Worm (Caenorhabditis elegans) whole organism, young adult: ENCODE results near the gene gln-5.
A peak's percentile ranks its signal among the peaks of the same experiment; 100 is the strongest.
"Not testable (repeated sequence)": the region's sequence is repeated elsewhere in the genome, so short reads cannot be mapped to it uniquely, and the experiment has no call there.

Source experiments
- B0261.1 ChIP-seq: sonication (generic microtip); optimal IDR thresholded peaks from 2 replicates; lab custom pipeline; 2016; ENCODE audit warnings: mild to moderate bottlenecking, missing genetic modification characterization, moderate library complexity, missing compliant biosample characterization
- C17E4.6 ChIP-seq: fragments of 200-800 bp; sonication (Bioruptor generic); IDR thresholded peaks from 2 replicates; pipeline ENCODE4 v1.3.6; 2022; ENCODE audit warnings: missing genetic modification reagents, missing genetic modification characterization, missing compliant biosample characterization
- D2030.7 ChIP-seq: fragments of 200-800 bp; sonication (Bioruptor generic); IDR thresholded peaks from 2 replicates; pipeline ENCODE4 v1.3.6; 2022; ENCODE audit warnings: missing genetic modification reagents, missing genetic modification characterization, missing compliant biosample characterization
- F33H1.4 ChIP-seq: fragments of 200-800 bp; sonication (Bioruptor generic); IDR thresholded peaks from 2 replicates; pipeline ENCODE4 v1.3.6; 2022; ENCODE audit warnings: missing genetic modification reagents, missing genetic modification characterization, missing compliant biosample characterization
- F49E8.2 ChIP-seq: sonication (generic microtip); optimal IDR thresholded peaks from 3 replicates; lab custom pipeline; 2017; ENCODE audit warnings: missing genetic modification characterization, mild to moderate bottlenecking, missing compliant biosample characterization, antibody characterized with exemption, moderate library complexity; ENCODE audit not compliant: insufficient read depth
- F55B11.4 ChIP-seq: sonication (generic microtip); optimal IDR thresholded peaks from 2 replicates; lab custom pipeline; 2016; ENCODE audit warnings: missing compliant biosample characterization, missing genetic modification characterization, borderline replicate concordance; ENCODE audit not compliant: insufficient read depth
- T07F8.4 ChIP-seq: sonication (generic microtip); optimal IDR thresholded peaks from 2 replicates; lab custom pipeline; 2016; ENCODE audit warnings: mild to moderate bottlenecking, missing genetic modification characterization, moderate library complexity, missing compliant biosample characterization
- T26A5.8 ChIP-seq: sonication (generic microtip); optimal IDR thresholded peaks from 2 replicates; lab custom pipeline; 2016; ENCODE audit warnings: missing genetic modification characterization, missing compliant biosample characterization
- Y53F4B.3 ChIP-seq: fragments of 200-800 bp; sonication (Bioruptor generic); IDR thresholded peaks from 2 replicates; pipeline ENCODE4 v1.3.6; 2022; ENCODE audit warnings: missing genetic modification reagents, missing genetic modification characterization, missing compliant biosample characterization
- ZK185.1 ChIP-seq: sonication (generic microtip); optimal IDR thresholded peaks from 2 replicates; lab custom pipeline; 2016; ENCODE audit warnings: mild to moderate bottlenecking, missing genetic modification characterization, missing compliant biosample characterization; ENCODE audit not compliant: poor library complexity, severe bottlenecking
- akir-1 ChIP-seq: fragments of 200-800 bp; sonication (Bioruptor generic); optimal IDR thresholded peaks from 2 replicates; lab custom pipeline; 2018; ENCODE audit warnings: mild to moderate bottlenecking, missing genetic modification characterization, moderate library complexity, missing compliant biosample characterization
- aptf-3 ChIP-seq: fragments of 200-800 bp; sonication (Bioruptor generic); IDR thresholded peaks from 2 replicates; pipeline ENCODE4 v1.3.6; 2022; ENCODE audit warnings: missing genetic modification characterization, missing compliant biosample characterization
- athp-1 ChIP-seq: sonication (generic microtip); optimal IDR thresholded peaks from 2 replicates; lab custom pipeline; 2017; ENCODE audit warnings: mild to moderate bottlenecking, missing genetic modification characterization, missing compliant biosample characterization
- attf-3 ChIP-seq: fragments of 200-800 bp; sonication (Bioruptor generic); conservative IDR thresholded peaks from 2 replicates; pipeline ENCODE4 v1.3.6; 2022; ENCODE audit warnings: missing genetic modification reagents, missing genetic modification characterization, missing compliant biosample characterization
- bed-1 ChIP-seq: fragments of 200-800 bp; sonication (Bioruptor generic); IDR thresholded peaks from 2 replicates; pipeline ENCODE4 v1.3.6; 2022; ENCODE audit warnings: missing genetic modification reagents, missing genetic modification characterization, missing compliant biosample characterization
- ceh-27 ChIP-seq: fragments of 200-800 bp; sonication (Bioruptor generic); optimal IDR thresholded peaks from 2 replicates; lab custom pipeline; 2018; ENCODE audit warnings: mild to moderate bottlenecking, missing genetic modification characterization, moderate library complexity, missing compliant biosample characterization
- ceh-40 ChIP-seq: fragments of 200-800 bp; sonication (Bioruptor generic); IDR thresholded peaks from 2 replicates; pipeline ENCODE4 v1.3.6; 2022; ENCODE audit warnings: missing genetic modification characterization, missing compliant biosample characterization
- ceh-79 ChIP-seq: sonication (generic microtip); optimal IDR thresholded peaks from 2 replicates; lab custom pipeline; 2017; ENCODE audit warnings: mild to moderate bottlenecking, missing genetic modification characterization, missing compliant biosample characterization
- chd-7 ChIP-seq: sonication (generic microtip); optimal IDR thresholded peaks from 2 replicates; lab custom pipeline; 2016; ENCODE audit warnings: mild to moderate bottlenecking, missing genetic modification characterization, moderate library complexity, missing compliant biosample characterization
- dox-1 ChIP-seq: fragments of 200-800 bp; sonication (Bioruptor generic); IDR thresholded peaks from 2 replicates; pipeline ENCODE4 v1.3.6; 2022; ENCODE audit warnings: missing genetic modification reagents, missing genetic modification characterization, missing compliant biosample characterization
- dpl-1 ChIP-seq: fragments of 150-350 bp; optimal IDR thresholded peaks from 2 replicates; lab custom pipeline; 2014; ENCODE audit warnings: missing biosample characterization, missing genetic modification reagents, missing genetic modification characterization
- hmg-1.2 ChIP-seq: fragments of 200-800 bp; sonication (Bioruptor generic); IDR thresholded peaks from 2 replicates; pipeline ENCODE4 v1.3.6; 2022; ENCODE audit warnings: missing genetic modification reagents, missing genetic modification characterization, missing compliant biosample characterization
- hsf-1 ChIP-seq: fragments of 200-800 bp; sonication (Bioruptor generic); IDR thresholded peaks from 2 replicates; pipeline ENCODE4 v1.3.6; 2022; ENCODE audit warnings: missing genetic modification reagents, missing genetic modification characterization, missing compliant biosample characterization
- lag-1 ChIP-seq: fragments of 200-800 bp; sonication (Bioruptor generic); IDR thresholded peaks from 2 replicates; pipeline ENCODE4 v1.3.6; 2022; ENCODE audit warnings: missing genetic modification reagents, missing genetic modification characterization, missing compliant biosample characterization
- let-607 ChIP-seq, 2 experiments: fragments of 200-800 bp in 1 of 2; sonication (Bioruptor generic) in 1 of 2; sonication (generic microtip) in 1 of 2; optimal IDR thresholded peaks; 2 replicates each; lab custom pipeline; 2016 to 2018; ENCODE audit warnings: mild to moderate bottlenecking in 2 of 2, missing compliant biosample characterization in 2 of 2, missing genetic modification characterization in 2 of 2, moderate library complexity in 2 of 2, missing genotype in 1 of 2
- lin-26 ChIP-seq: fragments of 200-800 bp; sonication (Bioruptor generic); IDR thresholded peaks from 2 replicates; pipeline ENCODE4 v1.3.6; 2022; ENCODE audit warnings: missing genetic modification reagents, missing genetic modification characterization, missing compliant biosample characterization
- lir-1 ChIP-seq: fragments of 200-800 bp; sonication (Bioruptor generic); conservative IDR thresholded peaks from 2 replicates; pipeline ENCODE4 v1.3.6; 2022; ENCODE audit warnings: missing genetic modification reagents, missing genetic modification characterization, missing compliant biosample characterization
- lsy-27 ChIP-seq: sonication (generic microtip); optimal IDR thresholded peaks from 2 replicates; lab custom pipeline; 2017; ENCODE audit warnings: missing genetic modification characterization, mild to moderate bottlenecking, missing compliant biosample characterization, antibody characterized with exemption, missing genotype, borderline replicate concordance; ENCODE audit not compliant: insufficient read depth
- madf-6 ChIP-seq: fragments of 200-800 bp; sonication (Bioruptor generic); IDR thresholded peaks from 2 replicates; pipeline ENCODE4 v1.3.6; 2022; ENCODE audit warnings: missing genetic modification reagents, missing genetic modification characterization, missing compliant biosample characterization
- mcd-1 ChIP-seq: fragments of 200-800 bp; sonication (Bioruptor generic); IDR thresholded peaks from 2 replicates; pipeline ENCODE4 v1.3.6; 2022; ENCODE audit warnings: missing genetic modification reagents, missing genetic modification characterization, missing compliant biosample characterization
- nhr-120 ChIP-seq: fragments of 200-800 bp; sonication (Bioruptor generic); IDR thresholded peaks from 2 replicates; pipeline ENCODE4 v1.3.6; 2022; ENCODE audit warnings: missing genetic modification characterization, missing compliant biosample characterization
- nhr-27 ChIP-seq: fragments of 200-800 bp; sonication (Bioruptor generic); optimal IDR thresholded peaks from 2 replicates; lab custom pipeline; 2018; ENCODE audit warnings: mild to moderate bottlenecking, missing genetic modification characterization, moderate library complexity, missing compliant biosample characterization
- rec-8 ChIP-seq, 2 experiments: sonication (generic microtip); optimal IDR thresholded peaks; 2 replicates each; lab custom pipeline; 2016; ENCODE audit warnings: mild to moderate bottlenecking in 2 of 2, missing genetic modification characterization in 2 of 2, missing genetic modification reagents in 2 of 2, missing genotype in 2 of 2, missing biosample characterization in 1 of 2, missing compliant biosample characterization in 1 of 2, moderate library complexity in 1 of 2
- repo-1 ChIP-seq: sonication (generic microtip); optimal IDR thresholded peaks from 2 replicates; lab custom pipeline; 2017; ENCODE audit warnings: mild to moderate bottlenecking, missing genetic modification characterization, missing compliant biosample characterization
- sdz-38 ChIP-seq: sonication (generic microtip); optimal IDR thresholded peaks from 2 replicates; lab custom pipeline; 2016; ENCODE audit warnings: missing genotype, missing genetic modification characterization, missing compliant biosample characterization
- snpc-4 ChIP-seq, 5 experiments: fragments of 150-350 bp in 1 of 5; sonication (generic microtip) in 4 of 5; optimal IDR thresholded peaks; 2 replicates each; lab custom pipeline; 2014 to 2018; ENCODE audit warnings: missing genetic modification characterization in 5 of 5, missing biosample characterization in 3 of 5, antibody characterized with exemption in 2 of 5, mild to moderate bottlenecking in 2 of 5, missing compliant biosample characterization in 2 of 5, missing genotype in 2 of 5, moderate library complexity in 2 of 5, missing genetic modification reagents in 1 of 5
- tbx-9 ChIP-seq: sonication (generic microtip); optimal IDR thresholded peaks from 2 replicates; lab custom pipeline; 2016; ENCODE audit warnings: borderline replicate concordance, missing genetic modification characterization, inconsistent platforms, missing compliant biosample characterization
- unc-130 ChIP-seq: sonication (generic microtip); optimal IDR thresholded peaks from 2 replicates; lab custom pipeline; 2016; ENCODE audit warnings: missing genetic modification reagents, missing genetic modification characterization, missing compliant biosample characterization
- zfh-2 ChIP-seq: fragments of 200-800 bp; sonication (Bioruptor generic); conservative IDR thresholded peaks from 2 replicates; pipeline ENCODE4 v1.3.6; 2022; ENCODE audit warnings: missing genetic modification reagents, missing genetic modification characterization, missing compliant biosample characterization
- ztf-3 ChIP-seq: fragments of 200-800 bp; sonication (Bioruptor generic); optimal IDR thresholded peaks from 2 replicates; lab custom pipeline; 2018; ENCODE audit warnings: mild to moderate bottlenecking, missing genetic modification characterization, missing compliant biosample characterization

gln-5 gene

ce11 chrIV:17284511-17285089 lies 11.1 kb upstream of the gln-5 start:
- TF ChIP-seq D2030.7 (GFP tag; lab: Robert Waterston, UW): peak; percentile 86
- not testable (repeated sequence) for TF ChIP-seq snpc-4 (GFP tag; optimal IDR thresholded peaks at IDR 0.05; lab: Kevin White, UChicago)
- peak in 1 of 4 experiments; percentile 59 for TF ChIP-seq snpc-4 (tag; optimal IDR thresholded peaks at IDR 0.05; lab: Kevin White, UChicago)
- TF ChIP-seq hsf-1 (GFP tag; lab: Robert Waterston, UW): peak; percentile 82
- TF ChIP-seq hmg-1.2 (GFP tag; lab: Robert Waterston, UW): peak; percentile 18; the same call in 1 of the 2 replicates
- TF ChIP-seq athp-1: peak; percentile 3
- TF ChIP-seq attf-3 (GFP tag; lab: Robert Waterston, UW): peak; percentile 62
- peak; percentile 57 for TF ChIP-seq dox-1
- peak; percentile 66 for TF ChIP-seq madf-6

- TF ChIP-seq repo-1 (no peak), ceh-27 (GFP tag; lab: Kevin White, UChicago) (no peak), tbx-9 (tag; lab: Kevin White, UChicago) (no peak), F49E8.2 (no peak), F33H1.4 (GFP tag; lab: Robert Waterston, UW) (no peak)
These were observed 10.6 kb upstream of the gln-5 start, which contains the start of gene nra-1 for ce11 chrIV:17284099-17284498. nra-1 (minus strand) TSS chrIV:17284199.

ce11 chrIV:17281060-17282021 lies 7.9 kb upstream of the gln-5 start:
- TF ChIP-seq bed-1: peak; percentile 90; the same call in 1 of the 2 replicates
- TF ChIP-seq ceh-79 (tag; lab: Kevin White, UChicago): peak; percentile 82
- TF ChIP-seq ztf-3: peak; percentile 71
- peak; percentile 29 to 46 for TF ChIP-seq let-607 (tag; optimal IDR thresholded peaks at IDR 0.05; lab: Kevin White, UChicago)
- no peak for TF ChIP-seq rec-8 (tag; optimal IDR thresholded peaks at IDR 0.05; lab: Kevin White, UChicago)
- peak; percentile 98 for TF ChIP-seq F49E8.2
- TF ChIP-seq chd-7: peak; percentile 64
- TF ChIP-seq C17E4.6: peak; percentile 33; the same call in 1 of the 2 replicates
- TF ChIP-seq ceh-40 (GFP tag; lab: Robert Waterston, UW): peak; percentile 70
- no peak for TF ChIP-seq akir-1 (GFP tag; lab: Kevin White, UChicago)
- TF ChIP-seq aptf-3 (GFP tag; lab: Robert Waterston, UW): peak; percentile 73; the same call in 1 of the 2 replicates
- no peak for TF ChIP-seq Y53F4B.3
- TF ChIP-seq nhr-120 (GFP tag; lab: Robert Waterston, UW): no peak
- peak; percentile 97 for TF ChIP-seq repo-1
- TF ChIP-seq ZK185.1 (tag; lab: Kevin White, UChicago): peak; percentile 67
- no peak for TF ChIP-seq F55B11.4 (tag; lab: Kevin White, UChicago)
- TF ChIP-seq dox-1: peak; percentile 82
- peak; percentile 27 for TF ChIP-seq B0261.1
- TF ChIP-seq lir-1 (GFP tag; lab: Robert Waterston, UW): no peak; the same call in 1 of the 2 replicates
- TF ChIP-seq lsy-27 (tag; lab: Kevin White, UChicago): no peak
- TF ChIP-seq T26A5.8 (tag; lab: Kevin White, UChicago): peak; percentile 96
- TF ChIP-seq lin-26 (GFP tag; lab: Robert Waterston, UW): peak; percentile 90
- TF ChIP-seq unc-130 (GFP tag; lab: Kevin White, UChicago): peak; percentile 58
- no peak for TF ChIP-seq dpl-1
- peak; percentile 71 for TF ChIP-seq T07F8.4
- TF ChIP-seq nhr-27 (tag; lab: Kevin White, UChicago): peak; percentile 73
- TF ChIP-seq sdz-38 (tag; lab: Kevin White, UChicago): no peak
- TF ChIP-seq zfh-2 (GFP tag; lab: Robert Waterston, UW): peak; percentile 96
- peak; percentile 63 for TF ChIP-seq mcd-1
- peak; percentile 83 for TF ChIP-seq tbx-9 (tag; lab: Kevin White, UChicago)
- no peak for TF ChIP-seq lag-1
